Worm (Caenorhabditis elegans) whole organism, midembryonic: Measurements from ENCODE around the gene bath-39.

Experiments used
- T22C8.4 ChIP-seq: fragments of 200-800 bp; sonication (Bioruptor generic); IDR thresholded peaks from 2 replicates; pipeline ENCODE4 v1.3.6; 2022; ENCODE audit warnings: missing genetic modification characterization, missing compliant biosample characterization
- cog-1 ChIP-seq: sonication (generic microtip); optimal IDR thresholded peaks from 2 replicates; lab custom pipeline; 2016; ENCODE audit warnings: missing genetic modification characterization, missing compliant biosample characterization
- flt-1 ChIP-seq: fragments of 200-800 bp; sonication (Bioruptor generic); IDR thresholded peaks from 2 replicates; pipeline ENCODE4 v1.3.6; 2022; ENCODE audit warnings: missing genetic modification characterization, missing compliant biosample characterization
- klf-2 ChIP-seq: fragments of 200-800 bp; sonication (Bioruptor generic); conservative IDR thresholded peaks from 2 replicates; pipeline ENCODE4 v1.3.6; 2022; ENCODE audit warnings: missing genetic modification reagents, missing genetic modification characterization, missing compliant biosample characterization
- med-1 ChIP-seq: sonication (generic microtip); optimal IDR thresholded peaks from 2 replicates; lab custom pipeline; 2017; ENCODE audit warnings: missing genetic modification characterization, mild to moderate bottlenecking, missing compliant biosample characterization, antibody characterized with exemption, missing genetic modification reagents; ENCODE audit not compliant: insufficient read depth
- ref-1 ChIP-seq: fragments of 200-800 bp; sonication (Bioruptor generic); conservative IDR thresholded peaks from 2 replicates; pipeline ENCODE4 v1.3.6; 2022; ENCODE audit warnings: missing genetic modification reagents, missing genetic modification characterization, missing compliant biosample characterization
- tab-1 ChIP-seq: fragments of 200-800 bp; sonication (Bioruptor generic); IDR thresholded peaks from 2 replicates; pipeline ENCODE4 v1.3.6; 2022; ENCODE audit warnings: missing genetic modification characterization, missing compliant biosample characterization
- ztf-23 ChIP-seq: fragments of 200-800 bp; sonication (Bioruptor generic); IDR thresholded peaks from 2 replicates; pipeline ENCODE4 v1.3.6; 2022; ENCODE audit warnings: missing genetic modification reagents, missing genetic modification characterization, missing compliant biosample characterization
- ztf-29 ChIP-seq: fragments of 200-800 bp; sonication (Bioruptor generic); IDR thresholded peaks from 2 replicates; pipeline ENCODE4 v1.3.6; 2022; ENCODE audit warnings: missing genetic modification reagents, missing genetic modification characterization, missing compliant biosample characterization

- TF ChIP-seq ztf-29 (GFP tag; lab: Robert Waterston, UW), result no peak
- TF ChIP-seq tab-1, result no peak
- TF ChIP-seq T22C8.4 (GFP tag; lab: Robert Waterston, UW), result no peak
- no peak for TF ChIP-seq flt-1 (GFP tag; lab: Robert Waterston, UW)
- no peak for TF ChIP-seq klf-2 (GFP tag; lab: Robert Waterston, UW)
- TF ChIP-seq ztf-23 (GFP tag; lab: Robert Waterston, UW), result no peak
- TF ChIP-seq cog-1 (tag; lab: Kevin White, UChicago), result no peak
- no peak for TF ChIP-seq ref-1 (GFP tag; lab: Robert Waterston, UW)
- no peak for TF ChIP-seq med-1 (GFP tag; lab: Kevin White, UChicago)
Observed at ce11 chrV:13472062-13472461, 12.8 kb downstream of the bath-39 start.
